Fruit fly (Drosophila melanogaster) whole organism, embryonic: ENCODE results near the gene AMPdeam.
A peak's percentile ranks its signal among the peaks of the same experiment; 100 is the strongest.

Experiments
- Atf6 ChIP-seq: fragments of 200-800 bp; sonication (Bioruptor generic); IDR thresholded peaks from 2 replicates; pipeline ENCODE4 v1.3.6; 2022; ENCODE audit warnings: missing biosample characterization, missing genetic modification characterization
- CG10366 ChIP-seq: fragments of 200-800 bp; sonication (Bioruptor generic); IDR thresholded peaks from 2 replicates; pipeline ENCODE4 v1.3.6; 2022; ENCODE audit warnings: missing biosample characterization, missing genetic modification characterization
- CG10543 ChIP-seq: fragments of 200-800 bp; sonication (Bioruptor generic); optimal IDR thresholded peaks from 3 replicates; lab custom pipeline; 2017; ENCODE audit warnings: missing biosample characterization, mild to moderate bottlenecking, missing genetic modification characterization, moderate library complexity
- CG10959 ChIP-seq: fragments of 200-800 bp; sonication (Bioruptor generic); IDR thresholded peaks from 2 replicates; pipeline ENCODE4 v1.3.6; 2022; ENCODE audit warnings: missing biosample characterization, missing genetic modification characterization
- CG11696 ChIP-seq: fragments of 200-800 bp; sonication (Bioruptor generic); IDR thresholded peaks from 2 replicates; pipeline ENCODE4 v1.3.6; 2022; ENCODE audit warnings: missing biosample characterization, missing genetic modification characterization
- CG13775 ChIP-seq: fragments of 200-800 bp; sonication (Bioruptor generic); optimal IDR thresholded peaks from 3 replicates; lab custom pipeline; 2017; ENCODE audit warnings: missing biosample characterization, mild to moderate bottlenecking, missing genetic modification characterization
- CG14050 ChIP-seq: fragments of 200-800 bp; sonication (Bioruptor generic); IDR thresholded peaks from 3 replicates; pipeline ENCODE4 v1.3.6; 2022; ENCODE audit warnings: missing biosample characterization, missing genetic modification characterization
- CG14710 ChIP-seq: fragments of 200-800 bp; sonication (Bioruptor generic); optimal IDR thresholded peaks from 3 replicates; lab custom pipeline; 2019; ENCODE audit warnings: missing biosample characterization, mild to moderate bottlenecking, missing genetic modification characterization, moderate library complexity
- CG15696 ChIP-seq: fragments of 200-800 bp; sonication (Bioruptor generic); optimal IDR thresholded peaks from 2 replicates; lab custom pipeline; 2019; ENCODE audit warnings: missing biosample characterization, mild to moderate bottlenecking, missing genetic modification characterization, moderate library complexity
- CG16813 ChIP-seq: fragments of 200-800 bp; sonication (Bioruptor generic); IDR thresholded peaks from 3 replicates; pipeline ENCODE4 v1.3.6; 2022; ENCODE audit warnings: missing biosample characterization, missing genetic modification characterization; ENCODE audit not compliant: partially characterized antibody
- CG17186 ChIP-seq: fragments of 200-800 bp; sonication (Bioruptor generic); optimal IDR thresholded peaks from 3 replicates; lab custom pipeline; 2017; ENCODE audit warnings: missing biosample characterization, missing genetic modification reagents, missing genetic modification characterization
- CG17802 ChIP-seq: fragments of 200-800 bp; sonication (Bioruptor generic); optimal IDR thresholded peaks from 2 replicates; lab custom pipeline; 2018; ENCODE audit warnings: missing biosample characterization, mild to moderate bottlenecking, missing genetic modification characterization, moderate library complexity
- CG18764 ChIP-seq: fragments of 200-800 bp; sonication (Bioruptor generic); optimal IDR thresholded peaks from 3 replicates; lab custom pipeline; 2016; ENCODE audit warnings: missing biosample characterization, missing genetic modification characterization
- CG2129 ChIP-seq: fragments of 200-800 bp; sonication (Bioruptor generic); IDR thresholded peaks from 2 replicates; pipeline ENCODE4 v1.3.6; 2022; ENCODE audit warnings: missing biosample characterization, missing genetic modification characterization; ENCODE audit not compliant: partially characterized antibody
- CG2712 ChIP-seq: fragments of 200-800 bp; optimal IDR thresholded peaks from 3 replicates; lab custom pipeline; 2019; ENCODE audit warnings: missing biosample characterization, mild to moderate bottlenecking, missing genetic modification characterization, moderate library complexity
- CG31224 ChIP-seq: fragments of 200-800 bp; sonication (Bioruptor generic); IDR thresholded peaks from 2 replicates; pipeline ENCODE4 v1.3.6; 2022; ENCODE audit warnings: missing biosample characterization, missing genetic modification characterization
- CG34224 ChIP-seq: fragments of 200-800 bp; sonication (Bioruptor generic); IDR thresholded peaks from 3 replicates; pipeline ENCODE4 v1.3.6; 2022; ENCODE audit warnings: missing biosample characterization, missing genetic modification characterization; ENCODE audit not compliant: partially characterized antibody
- CG7357 ChIP-seq: fragments of 200-800 bp; sonication (Bioruptor generic); IDR thresholded peaks from 3 replicates; pipeline ENCODE4 v1.3.6; 2022; ENCODE audit warnings: missing biosample characterization, missing genetic modification characterization
- CG9797 ChIP-seq: fragments of 200-800 bp; sonication (Bioruptor generic); optimal IDR thresholded peaks from 3 replicates; lab custom pipeline; 2018; ENCODE audit warnings: missing biosample characterization, mild to moderate bottlenecking, missing genetic modification characterization
- CG9876 ChIP-seq: fragments of 200-800 bp; sonication (Bioruptor generic); optimal IDR thresholded peaks from 2 replicates; lab custom pipeline; 2016; ENCODE audit warnings: missing biosample characterization, missing genetic modification characterization
- CTCF ChIP-seq: fragments of 200-800 bp; sonication (Bioruptor generic); optimal IDR thresholded peaks from 2 replicates; lab custom pipeline; 2017; ENCODE audit warnings: missing biosample characterization, mild to moderate bottlenecking, missing genetic modification characterization, moderate library complexity
- CkIIα-i1 ChIP-seq: fragments of 200-800 bp; sonication (Bioruptor generic); IDR thresholded peaks from 2 replicates; pipeline ENCODE4 v1.3.6; 2022; ENCODE audit warnings: missing biosample characterization, missing genetic modification characterization
- Doc3 ChIP-seq: fragments of 200-800 bp; sonication (Bioruptor generic); IDR thresholded peaks from 3 replicates; pipeline ENCODE4 v1.3.6; 2022; ENCODE audit warnings: missing biosample characterization, missing genetic modification characterization; ENCODE audit not compliant: partially characterized antibody
- Dp ChIP-seq: fragments of 200-800 bp; sonication (Bioruptor generic); optimal IDR thresholded peaks from 2 replicates; lab custom pipeline; 2018; ENCODE audit warnings: missing biosample characterization, mild to moderate bottlenecking, missing genetic modification characterization, moderate library complexity
- Dref ChIP-seq: fragments of 200-800 bp; sonication (Bioruptor generic); IDR thresholded peaks from 2 replicates; pipeline ENCODE4 v1.3.6; 2022; ENCODE audit warnings: missing biosample characterization, missing genetic modification characterization
- E2f2 ChIP-seq: fragments of 200-800 bp; sonication (Bioruptor generic); IDR thresholded peaks from 2 replicates; pipeline ENCODE4 v1.3.6; 2022; ENCODE audit warnings: missing biosample characterization, missing genetic modification characterization
- Gsc ChIP-seq: fragments of 200-800 bp; sonication (Bioruptor generic); IDR thresholded peaks from 2 replicates; pipeline ENCODE4 v1.3.6; 2022; ENCODE audit warnings: missing biosample characterization, missing genetic modification characterization
- Gug ChIP-seq: fragments of 200-800 bp; sonication (Bioruptor generic); IDR thresholded peaks from 4 replicates; pipeline ENCODE4 v1.3.6; 2022; ENCODE audit warnings: missing biosample characterization, missing genetic modification characterization
- HLH3B ChIP-seq: fragments of 200-800 bp; sonication (Bioruptor generic); IDR thresholded peaks from 2 replicates; pipeline ENCODE4 v1.3.6; 2022; ENCODE audit warnings: missing biosample characterization, missing genetic modification characterization
- Pdp1 ChIP-seq, 2 experiments: fragments of 200-800 bp; sonication (Bioruptor generic); optimal IDR thresholded peaks; 3 replicates each; lab custom pipeline; 2016; ENCODE audit warnings: missing biosample characterization in 2 of 2, missing genetic modification characterization in 2 of 2, mild to moderate bottlenecking in 1 of 2, moderate library complexity in 1 of 2
- Tbp ChIP-seq: fragments of >200 bp; optimal IDR thresholded peaks from 2 replicates; lab custom pipeline; 2018; ENCODE audit warnings: missing biosample characterization, missing genetic modification characterization
- YL-1 ChIP-seq: fragments of 200-800 bp; sonication (Bioruptor generic); optimal IDR thresholded peaks from 3 replicates; lab custom pipeline; 2017; ENCODE audit warnings: missing biosample characterization, mild to moderate bottlenecking, missing genetic modification characterization
- bbx ChIP-seq: fragments of 200-800 bp; sonication (Bioruptor generic); IDR thresholded peaks from 2 replicates; pipeline ENCODE4 v1.3.6; 2022; ENCODE audit warnings: missing biosample characterization, missing genetic modification characterization; ENCODE audit not compliant: partially characterized antibody
- btn ChIP-seq: fragments of 200-800 bp; sonication (Bioruptor generic); optimal IDR thresholded peaks from 2 replicates; lab custom pipeline; 2016; ENCODE audit warnings: missing biosample characterization, missing genetic modification characterization
- chm ChIP-seq: fragments of 200-800 bp; sonication (Bioruptor generic); IDR thresholded peaks from 2 replicates; pipeline ENCODE4 v1.3.6; 2022; ENCODE audit warnings: missing biosample characterization, missing genetic modification characterization
- croc ChIP-seq: fragments of 200-800 bp; sonication (Bioruptor generic); conservative IDR thresholded peaks from 3 replicates; pipeline ENCODE4 v1.3.6; 2022; ENCODE audit warnings: missing biosample characterization, missing genetic modification characterization
- hbn ChIP-seq: fragments of 200-800 bp; sonication (Bioruptor generic); IDR thresholded peaks from 2 replicates; pipeline ENCODE4 v1.3.6; 2022; ENCODE audit warnings: missing biosample characterization, missing genetic modification characterization; ENCODE audit not compliant: partially characterized antibody
- klu ChIP-seq: fragments of 200-800 bp; sonication (Bioruptor generic); IDR thresholded peaks from 2 replicates; pipeline ENCODE4 v1.3.6; 2022; ENCODE audit warnings: missing biosample characterization, missing genetic modification characterization
- knrl ChIP-seq: fragments of 200-800 bp; sonication (Bioruptor generic); IDR thresholded peaks from 3 replicates; pipeline ENCODE4 v1.3.6; 2022; ENCODE audit warnings: missing biosample characterization, missing genetic modification characterization; ENCODE audit not compliant: partially characterized antibody
- maf-S ChIP-seq: fragments of 200-800 bp; sonication (Bioruptor generic); optimal IDR thresholded peaks from 2 replicates; lab custom pipeline; 2016; ENCODE audit warnings: missing biosample characterization, missing genetic modification characterization
- nerfin-1 ChIP-seq: fragments of 200-800 bp; sonication (Bioruptor generic); optimal IDR thresholded peaks from 3 replicates; lab custom pipeline; 2019; ENCODE audit warnings: missing biosample characterization, mild to moderate bottlenecking, missing genetic modification characterization, moderate library complexity
- pan ChIP-seq, 4 experiments: fragments of >200 bp in 3 of 4; fragments of 200-800 bp in 1 of 4; sonication (Bioruptor generic) in 1 of 4; optimal IDR thresholded peaks in 3 of 4; IDR thresholded peaks in 1 of 4; 2 replicates each; pipeline versions ENCODE4 v1.3.6 to Lab custom; 2017 to 2022; ENCODE audit warnings: missing biosample characterization in 2 of 4, missing genetic modification characterization in 2 of 4, mixed read lengths in 1 of 4
- row ChIP-seq: fragments of 200-800 bp; sonication (Bioruptor generic); IDR thresholded peaks from 3 replicates; pipeline ENCODE4 v1.3.6; 2022; ENCODE audit warnings: missing biosample characterization, missing genetic modification characterization
- salm ChIP-seq: fragments of 200-800 bp; sonication (Bioruptor generic); optimal IDR thresholded peaks from 2 replicates; lab custom pipeline; 2018; ENCODE audit warnings: missing biosample characterization, mild to moderate bottlenecking, missing genetic modification characterization
- schlank ChIP-seq: fragments of 200-800 bp; sonication (Bioruptor generic); optimal IDR thresholded peaks from 2 replicates; lab custom pipeline; 2018; ENCODE audit warnings: missing biosample characterization, mild to moderate bottlenecking, missing genetic modification characterization
- ssp ChIP-seq: fragments of 200-800 bp; sonication (Bioruptor generic); IDR thresholded peaks from 2 replicates; pipeline ENCODE4 v1.3.6; 2022; ENCODE audit warnings: missing biosample characterization, missing genetic modification characterization
- stwl ChIP-seq: fragments of 200-800 bp; sonication (Bioruptor generic); optimal IDR thresholded peaks from 3 replicates; lab custom pipeline; 2018; ENCODE audit warnings: missing biosample characterization, mild to moderate bottlenecking, missing genetic modification characterization, moderate library complexity
- unc-4 ChIP-seq: fragments of 200-800 bp; sonication (Bioruptor generic); IDR thresholded peaks from 2 replicates; pipeline ENCODE4 v1.3.6; 2022; ENCODE audit warnings: missing biosample characterization, missing genetic modification characterization; ENCODE audit not compliant: partially characterized antibody
- wek ChIP-seq: fragments of 200-800 bp; sonication (Bioruptor generic); optimal IDR thresholded peaks from 3 replicates; lab custom pipeline; 2018; ENCODE audit warnings: missing biosample characterization, mild to moderate bottlenecking, missing genetic modification characterization, moderate library complexity
- zfh2 ChIP-seq: fragments of 200-800 bp; sonication (Bioruptor generic); optimal IDR thresholded peaks from 2 replicates; lab custom pipeline; 2016; ENCODE audit warnings: missing biosample characterization, missing genetic modification characterization

Gene AMPdeam

dm6 chrX:13811480-13811879, 34.2 kb downstream of the AMPdeam start, which contains the start of gene CG11095 (continued):
- TF ChIP-seq CG17186 (peak; percentile 99), Pdp1 (GFP tag; optimal IDR thresholded peaks at IDR 0.05; lab: Kevin White, UChicago) (peak in 1 of 2 experiments; percentile 65), E2f2 (GFP tag; lab: Robert Waterston, UW) (0 out of 2 replicates have a peak, but pooled peaks have one; percentile 35), unc-4 (GFP tag; lab: Robert Waterston, UW) (peak; percentile 62; the same call in 1 of the 2 replicates), YL-1 (GFP tag; lab: Kevin White, UChicago) (peak; percentile 18), bbx (GFP tag; lab: Robert Waterston, UW) (peak; percentile 35; the same call in 1 of the 2 replicates), CTCF (GFP tag; lab: Kevin White, UChicago) (peak; percentile 19), CG14710 (tag; lab: Kevin White, UChicago) (peak; percentile 84), CG9876 (no peak), CG14050 (GFP tag; lab: Robert Waterston, UW) (no peak), wek (GFP tag; lab: Kevin White, UChicago) (no peak), Atf6 (GFP tag; lab: Robert Waterston, UW) (no peak), stwl (tag; lab: Kevin White, UChicago) (peak; percentile 43), CG11696 (GFP tag; lab: Robert Waterston, UW) (no peak), schlank (tag; lab: Kevin White, UChicago) (no peak), nerfin-1 (tag; lab: Kevin White, UChicago) (no peak), CG15696 (tag; lab: Kevin White, UChicago) (no peak), CG10366 (GFP tag; lab: Robert Waterston, UW) (no peak), CG17802 (peak; percentile 28), CG16813 (GFP tag; lab: Robert Waterston, UW) (peak; percentile 51; the same call in 2 of the 3 replicates), Gug (GFP tag; lab: Robert Waterston, UW) (no peak), Dref (GFP tag; lab: Robert Waterston, UW) (no peak), salm (tag; lab: Kevin White, UChicago) (no peak), Doc3 (GFP tag; lab: Robert Waterston, UW) (peak; percentile 26; the same call in 1 of the 3 replicates), CG13775 (GFP tag; lab: Kevin White, UChicago) (no peak), CG7357 (GFP tag; lab: Robert Waterston, UW) (peak; percentile 80), CG2712 (tag; lab: Kevin White, UChicago) (peak; percentile 0), maf-S (no peak), hbn (GFP tag; lab: Robert Waterston, UW) (peak; percentile 43; the same call in 1 of the 2 replicates), CG31224 (GFP tag; lab: Robert Waterston, UW) (no peak), HLH3B (GFP tag; lab: Robert Waterston, UW) (no peak), pan (optimal IDR thresholded peaks at IDR 0.05; lab: Kevin White, UChicago) (no peak), pan (GFP tag; optimal IDR thresholded peaks at IDR 0.05 in 1 of 2, IDR thresholded peaks at IDR 0.05 in 1 of 2) (no peak), chm (GFP tag; lab: Robert Waterston, UW) (no peak), CkIIα-i1 (no peak), row (GFP tag; lab: Robert Waterston, UW) (no peak), klu (no peak), CG18764 (GFP tag; lab: Kevin White, UChicago) (no peak), btn (GFP tag; lab: Kevin White, UChicago) (no peak), ssp (GFP tag; lab: Robert Waterston, UW) (peak; percentile 80), CG10543 (GFP tag; lab: Kevin White, UChicago) (no peak), Dp (peak; percentile 30), Gsc (GFP tag; lab: Robert Waterston, UW) (no peak), zfh2 (GFP tag; lab: Kevin White, UChicago) (no peak), Tbp (GFP tag; lab: Kevin White, UChicago) (no peak), CG2129 (GFP tag; lab: Robert Waterston, UW) (0 out of 2 replicates have a peak, but pooled peaks have one; percentile 21), CG10959 (GFP tag; lab: Robert Waterston, UW) (no peak), croc (GFP tag; lab: Robert Waterston, UW) (no peak), knrl (GFP tag; lab: Robert Waterston, UW) (peak; percentile 51; the same call in 1 of the 3 replicates), CG34224 (GFP tag; lab: Robert Waterston, UW) (peak; percentile 48; the same call in 2 of the 3 replicates), CG9797 (peak; percentile 7)
